Fruit fly (Drosophila melanogaster): ENCODE data around the gene Vha13.

DNA sequence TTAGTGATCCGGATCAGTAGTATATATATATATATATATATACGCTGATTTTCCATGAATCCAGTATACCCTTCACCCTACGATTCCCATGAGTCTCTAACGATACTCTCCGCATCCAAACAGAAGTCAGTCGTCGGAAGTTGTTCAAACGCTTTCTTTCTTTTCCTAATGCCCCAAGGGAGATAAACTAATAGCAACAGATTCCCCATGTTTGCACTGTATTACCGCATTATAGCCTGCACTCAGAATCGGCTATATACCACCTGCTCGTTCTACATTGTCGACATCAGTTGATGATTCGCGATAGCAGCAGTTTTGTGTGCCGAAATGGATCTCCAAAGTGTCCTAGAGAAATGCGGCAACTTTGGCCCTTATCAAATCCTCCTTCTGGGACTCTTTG lies 37.2 kb downstream of the Vha13 start, which contains the start of gene CG17751:
- TF ChIP-seq CTCF (optimal IDR thresholded peaks at IDR 0.05) (no peak), CG8478 (optimal IDR thresholded peaks at IDR 0.05) (no peak)

All from S2 (cell line).